Fruit fly (Drosophila melanogaster): Measurements from ENCODE around the gene mRpS2.
A peak's percentile ranks its signal among the peaks of the same experiment; 100 is the strongest.

Gene mRpS2

dm6 chr2L:4812261-4813022 is 37.8 kb downstream of the mRpS2 start, which contains the start of gene CG15629:
Gene CG15629, plus strand, starts transcription at chr2L:4813009.
- TF ChIP-seq tj (GFP tag; optimal IDR thresholded peaks at IDR 0.05) (peak; percentile 53), Mnt (GFP tag; optimal IDR thresholded peaks at IDR 0.05) (no peak)

dm6 chr2L:4811491-4812058 is 38.6 kb downstream of the mRpS2 start:
- TF ChIP-seq CG14711 (tag; optimal IDR thresholded peaks at IDR 0.05), result no peak
- TF ChIP-seq CG5204 (GFP tag; optimal IDR thresholded peaks at IDR 0.05), result no peak
- no peak for TF ChIP-seq kay (GFP tag; ENCODE audit: borderline replicate concordance)
- TF ChIP-seq tj (GFP tag; optimal IDR thresholded peaks at IDR 0.05), result no peak
- TF ChIP-seq Crg-1 (GFP tag; optimal IDR thresholded peaks at IDR 0.05), result no peak
- no peak for TF ChIP-seq bab1 (GFP tag; optimal IDR thresholded peaks at IDR 0.05)
- no peak for TF ChIP-seq CG7101 (tag; optimal IDR thresholded peaks at IDR 0.05)
- TF ChIP-seq Hr96 (GFP tag; optimal IDR thresholded peaks at IDR 0.05), result no peak
- peak; percentile 84 for TF ChIP-seq cic (GFP tag; optimal IDR thresholded peaks at IDR 0.05)
- no peak for TF ChIP-seq cnc (optimal IDR thresholded peaks at IDR 0.05)
- peak; percentile 85 for TF ChIP-seq Mnt (GFP tag; optimal IDR thresholded peaks at IDR 0.05)
- TF ChIP-seq toe (GFP tag; optimal IDR thresholded peaks at IDR 0.05), result no peak
- TF ChIP-seq Clk (GFP tag; optimal IDR thresholded peaks at IDR 0.05), result peak; percentile 8
- no peak for TF ChIP-seq CG33017 (tag; optimal IDR thresholded peaks at IDR 0.05)
- TF ChIP-seq CG11617 (GFP tag; optimal IDR thresholded peaks at IDR 0.05), result peak; percentile 0
- TF ChIP-seq CG7045 (GFP tag; optimal IDR thresholded peaks at IDR 0.05), result no peak
- no peak for TF ChIP-seq pad (GFP tag; optimal IDR thresholded peaks at IDR 0.05)
- peak; percentile 30 for TF ChIP-seq ovo (GFP tag; optimal IDR thresholded peaks at IDR 0.05)
- no peak for TF ChIP-seq CG1620 (GFP tag; optimal IDR thresholded peaks at IDR 0.05)
- peak; percentile 86 for TF ChIP-seq CG12768 (GFP tag; optimal IDR thresholded peaks at IDR 0.05)

- no peak for TF ChIP-seq cic (GFP tag; optimal IDR thresholded peaks at IDR 0.05)
- peak; percentile 11 for TF ChIP-seq CG1620 (GFP tag; optimal IDR thresholded peaks at IDR 0.05)
- peak; percentile 39 for TF ChIP-seq tj (GFP tag; optimal IDR thresholded peaks at IDR 0.05)
- TF ChIP-seq Hr96 (GFP tag; optimal IDR thresholded peaks at IDR 0.05), result peak; percentile 26
- TF ChIP-seq CG5204 (GFP tag; optimal IDR thresholded peaks at IDR 0.05), result peak; percentile 70
- peak; percentile 63 for TF ChIP-seq CG7045 (GFP tag; optimal IDR thresholded peaks at IDR 0.05)
- peak; percentile 77 for TF ChIP-seq CG11617 (GFP tag; optimal IDR thresholded peaks at IDR 0.05)
- TF ChIP-seq CG33017 (tag; optimal IDR thresholded peaks at IDR 0.05), result peak; percentile 11
- TF ChIP-seq toe (GFP tag; optimal IDR thresholded peaks at IDR 0.05), result peak; percentile 37
- no peak for TF ChIP-seq bab1 (GFP tag; optimal IDR thresholded peaks at IDR 0.05)
- TF ChIP-seq Crg-1 (GFP tag; optimal IDR thresholded peaks at IDR 0.05), result peak; percentile 5
- peak; percentile 68 for TF ChIP-seq kay (GFP tag; ENCODE audit: borderline replicate concordance)
- TF ChIP-seq cnc (optimal IDR thresholded peaks at IDR 0.05), result no peak
- no peak for TF ChIP-seq Clk (GFP tag; optimal IDR thresholded peaks at IDR 0.05)
- TF ChIP-seq CG7101 (tag; optimal IDR thresholded peaks at IDR 0.05), result peak; percentile 11
- TF ChIP-seq pad (GFP tag; optimal IDR thresholded peaks at IDR 0.05), result peak; percentile 27
- peak; percentile 18 for TF ChIP-seq CG14711 (tag; optimal IDR thresholded peaks at IDR 0.05)
Observed at dm6 chr2L:4810697-4811490, 39.3 kb downstream of the mRpS2 start.

- TF ChIP-seq tj (GFP tag; optimal IDR thresholded peaks at IDR 0.05) (no peak), pad (GFP tag; optimal IDR thresholded peaks at IDR 0.05) (peak; percentile 33), CG12768 (GFP tag; optimal IDR thresholded peaks at IDR 0.05) (peak; percentile 47), CG33017 (tag; optimal IDR thresholded peaks at IDR 0.05) (peak; percentile 45), ovo (GFP tag; optimal IDR thresholded peaks at IDR 0.05) (peak; percentile 26), Crg-1 (GFP tag; optimal IDR thresholded peaks at IDR 0.05) (peak; percentile 42), CG14711 (tag; optimal IDR thresholded peaks at IDR 0.05) (no peak), CG5204 (GFP tag; optimal IDR thresholded peaks at IDR 0.05) (peak; percentile 11), kay (GFP tag; ENCODE audit: borderline replicate concordance) (peak; percentile 76), CG11617 (GFP tag; optimal IDR thresholded peaks at IDR 0.05) (no peak), Clk (GFP tag; optimal IDR thresholded peaks at IDR 0.05) (no peak), Mnt (GFP tag; optimal IDR thresholded peaks at IDR 0.05) (peak; percentile 94), CG7101 (tag; optimal IDR thresholded peaks at IDR 0.05) (peak; percentile 54), CG1620 (GFP tag; optimal IDR thresholded peaks at IDR 0.05) (peak; percentile 1), CG7045 (GFP tag; optimal IDR thresholded peaks at IDR 0.05) (no peak), toe (GFP tag; optimal IDR thresholded peaks at IDR 0.05) (no peak), cnc (optimal IDR thresholded peaks at IDR 0.05) (no peak), bab1 (GFP tag; optimal IDR thresholded peaks at IDR 0.05) (peak; percentile 81), Hr96 (GFP tag; optimal IDR thresholded peaks at IDR 0.05) (no peak), cic (GFP tag; optimal IDR thresholded peaks at IDR 0.05) (peak; percentile 80)
Observed at dm6 chr2L:4810044-4810609, 40.1 kb downstream of the mRpS2 start.

dm6 chr2L:4807953-4808604 is 42.1 kb downstream of the mRpS2 start:
- TF ChIP-seq Clk (GFP tag; optimal IDR thresholded peaks at IDR 0.05), result no peak
- TF ChIP-seq kay (GFP tag; ENCODE audit: borderline replicate concordance), result peak; percentile 58
- no peak for TF ChIP-seq bab1 (GFP tag; optimal IDR thresholded peaks at IDR 0.05)
- TF ChIP-seq CG33017 (tag; optimal IDR thresholded peaks at IDR 0.05), result no peak
- TF ChIP-seq CG11617 (GFP tag; optimal IDR thresholded peaks at IDR 0.05), result no peak
- TF ChIP-seq pad (GFP tag; optimal IDR thresholded peaks at IDR 0.05), result no peak
- TF ChIP-seq CG5204 (GFP tag; optimal IDR thresholded peaks at IDR 0.05), result no peak

Measured in whole organism, adult.